Fruit fly (Drosophila melanogaster) whole organism, pupa: ENCODE data around the gene Hecw.

Source experiments
- CG12605 ChIP-seq: fragments of 200-800 bp; sonication (Bioruptor generic); IDR thresholded peaks from 2 replicates; pipeline ENCODE4 v1.3.6; 2022; ENCODE audit warnings: missing biosample characterization, missing genetic modification characterization
- EcR ChIP-seq: fragments of 200-800 bp; sonication (Bioruptor generic); optimal IDR thresholded peaks from 3 replicates; lab custom pipeline; 2019; ENCODE audit warnings: missing biosample characterization, missing genetic modification characterization, mild to moderate bottlenecking, moderate library complexity, missing genetic modification reagents
- fd96Ca ChIP-seq: fragments of 200-800 bp; sonication (Bioruptor generic); IDR thresholded peaks from 3 replicates; pipeline ENCODE4 v1.3.6; 2022; ENCODE audit warnings: missing biosample characterization, missing genetic modification characterization

dm6 chrX:9599158-9600082 lies 9.3 kb upstream of the Hecw start:
- peak; percentile 63 for TF ChIP-seq EcR (GFP tag; lab: Kevin White, UChicago)
- TF ChIP-seq CG12605 (GFP tag; lab: Robert Waterston, UW), result no peak
- TF ChIP-seq fd96Ca (GFP tag; lab: Robert Waterston, UW), result no peak
